Worm (Caenorhabditis elegans): ENCODE results near the gene T01H3.5.

The T01H3.5 gene

ce11 chrII:7877744-7878468 is 1.5 kb upstream of the T01H3.5 start, which contains the start of gene T01H3.2:
TSS of gene T01H3.2 (minus strand) at chrII:7877994.
- no peak for TF ChIP-seq aly-1 (tag; optimal IDR thresholded peaks at IDR 0.05)

ce11 chrII:7880373-7880862 is 1.0 kb downstream of the T01H3.5 start, which contains the start of gene perm-1:
TSS of gene perm-1 (plus strand) at chrII:7880812.
- TF ChIP-seq flt-1 (GFP tag; IDR thresholded peaks at IDR 0.05) (no peak), sea-1 (GFP tag; conservative IDR thresholded peaks at IDR 0.05) (no peak), hnd-1 (tag; optimal IDR thresholded peaks at IDR 0.05) (no peak), B0310.2 (tag; optimal IDR thresholded peaks at IDR 0.05) (no peak), tbx-37 (GFP tag; conservative IDR thresholded peaks at IDR 0.05) (no peak), aly-1 (tag; optimal IDR thresholded peaks at IDR 0.05) (no peak), ama-1 (optimal IDR thresholded peaks at IDR 0.05) (no peak)

ce11 chrII:7883163-7883562 is 3.7 kb downstream of the T01H3.5 start:
- TF ChIP-seq sea-1 (GFP tag; conservative IDR thresholded peaks at IDR 0.05) (0 out of 2 replicates have a peak, but pooled peaks have one; percentile 43), tbx-11 (GFP tag; IDR thresholded peaks at IDR 0.05) (peak; percentile 64)

- TF ChIP-seq B0310.2 (tag; optimal IDR thresholded peaks at IDR 0.05) = no peak
These were observed 5.5 kb downstream of the T01H3.5 start for ce11 chrII:7884898-7885297.

ce11 chrII:7887295-7887694 is 7.9 kb downstream of the T01H3.5 start:
- TF ChIP-seq pes-1 (GFP tag; IDR thresholded peaks at IDR 0.05) = no peak
- no peak for TF ChIP-seq aly-1 (tag; optimal IDR thresholded peaks at IDR 0.05)
- TF ChIP-seq F13C5.2 (tag; optimal IDR thresholded peaks at IDR 0.05) = no peak
- TF ChIP-seq tbx-37 (GFP tag; conservative IDR thresholded peaks at IDR 0.05) = no peak
- TF ChIP-seq ceh-36 (tag; optimal IDR thresholded peaks at IDR 0.05) = no peak
- TF ChIP-seq hmg-4 (GFP tag; optimal IDR thresholded peaks at IDR 0.05) = no peak
- no peak for TF ChIP-seq ama-1 (optimal IDR thresholded peaks at IDR 0.05)
- TF ChIP-seq B0310.2 (tag; optimal IDR thresholded peaks at IDR 0.05) = no peak
- TF ChIP-seq hnd-1 (tag; optimal IDR thresholded peaks at IDR 0.05) = no peak
- no peak for TF ChIP-seq tra-4 (tag; optimal IDR thresholded peaks at IDR 0.05)
- TF ChIP-seq hmbx-1 (tag; optimal IDR thresholded peaks at IDR 0.05) = no peak
- no peak for TF ChIP-seq ceh-13 (GFP tag; optimal IDR thresholded peaks at IDR 0.05)
- TF ChIP-seq flt-1 (GFP tag; IDR thresholded peaks at IDR 0.05) = no peak
- no peak for TF ChIP-seq scrt-1 (GFP tag; IDR thresholded peaks at IDR 0.05)
- no peak for TF ChIP-seq sea-1 (GFP tag; conservative IDR thresholded peaks at IDR 0.05)
- TF ChIP-seq tbx-11 (GFP tag; IDR thresholded peaks at IDR 0.05) = no peak
- no peak for TF ChIP-seq ets-7 (tag; optimal IDR thresholded peaks at IDR 0.05)

- TF ChIP-seq hnd-1 (tag; optimal IDR thresholded peaks at IDR 0.05) (no peak), ceh-13 (GFP tag; optimal IDR thresholded peaks at IDR 0.05) (no peak), flt-1 (GFP tag; IDR thresholded peaks at IDR 0.05) (no peak), sea-1 (GFP tag; conservative IDR thresholded peaks at IDR 0.05) (no peak), ets-7 (tag; optimal IDR thresholded peaks at IDR 0.05) (no peak), scrt-1 (GFP tag; IDR thresholded peaks at IDR 0.05) (no peak), tbx-37 (GFP tag; conservative IDR thresholded peaks at IDR 0.05) (no peak), tra-4 (tag; optimal IDR thresholded peaks at IDR 0.05) (no peak), B0310.2 (tag; optimal IDR thresholded peaks at IDR 0.05) (no peak)
These were observed 9.3 kb downstream of the T01H3.5 start for ce11 chrII:7888759-7889158.

ce11 chrII:7889321-7889720 is 9.9 kb downstream of the T01H3.5 start:
- TF ChIP-seq ets-7 (tag; optimal IDR thresholded peaks at IDR 0.05) = no peak
- no peak for TF ChIP-seq hnd-1 (tag; optimal IDR thresholded peaks at IDR 0.05)
- TF ChIP-seq hmg-4 (GFP tag; optimal IDR thresholded peaks at IDR 0.05) = no peak

ce11 chrII:7891869-7892615 is 12.6 kb downstream of the T01H3.5 start:
- TF ChIP-seq aly-1 (tag; optimal IDR thresholded peaks at IDR 0.05) (no peak), pes-1 (GFP tag; IDR thresholded peaks at IDR 0.05) (no peak), ceh-36 (tag; optimal IDR thresholded peaks at IDR 0.05) (no peak), hnd-1 (tag; optimal IDR thresholded peaks at IDR 0.05) (no peak), hmg-4 (GFP tag; optimal IDR thresholded peaks at IDR 0.05) (no peak), ceh-13 (GFP tag; optimal IDR thresholded peaks at IDR 0.05) (no peak), hmbx-1 (tag; optimal IDR thresholded peaks at IDR 0.05) (no peak), ets-7 (tag; optimal IDR thresholded peaks at IDR 0.05) (no peak), tbx-11 (GFP tag; IDR thresholded peaks at IDR 0.05) (no peak), tra-4 (tag; optimal IDR thresholded peaks at IDR 0.05) (no peak), sea-1 (GFP tag; conservative IDR thresholded peaks at IDR 0.05) (no peak), F13C5.2 (tag; optimal IDR thresholded peaks at IDR 0.05) (no peak), flt-1 (GFP tag; IDR thresholded peaks at IDR 0.05) (no peak), tbx-37 (GFP tag; conservative IDR thresholded peaks at IDR 0.05) (no peak), scrt-1 (GFP tag; IDR thresholded peaks at IDR 0.05) (no peak), ama-1 (optimal IDR thresholded peaks at IDR 0.05) (no peak), B0310.2 (tag; optimal IDR thresholded peaks at IDR 0.05) (no peak)

Data from whole organism, early embryonic.